Fruit fly (Drosophila melanogaster) whole organism, embryonic: ENCODE data around the gene gpp.
A peak's percentile ranks its signal among the peaks of the same experiment; 100 is the strongest.

ENCODE experiments used
- CG10321 ChIP-seq: fragments of 200-800 bp; sonication (Bioruptor generic); IDR thresholded peaks from 2 replicates; pipeline ENCODE4 v1.3.6; 2022; ENCODE audit warnings: missing biosample characterization, missing genetic modification characterization
- CG10431 ChIP-seq: fragments of 200-800 bp; sonication (Bioruptor generic); optimal IDR thresholded peaks from 3 replicates; lab custom pipeline; 2018; ENCODE audit warnings: missing biosample characterization, mild to moderate bottlenecking, missing genetic modification characterization
- CG10543 ChIP-seq: fragments of 200-800 bp; sonication (Bioruptor generic); optimal IDR thresholded peaks from 3 replicates; lab custom pipeline; 2017; ENCODE audit warnings: missing biosample characterization, mild to moderate bottlenecking, missing genetic modification characterization, moderate library complexity
- CG10959 ChIP-seq: fragments of 200-800 bp; sonication (Bioruptor generic); IDR thresholded peaks from 2 replicates; pipeline ENCODE4 v1.3.6; 2022; ENCODE audit warnings: missing biosample characterization, missing genetic modification characterization
- CG11085 ChIP-seq: fragments of 200-800 bp; sonication (Bioruptor generic); IDR thresholded peaks from 2 replicates; pipeline ENCODE4 v1.3.6; 2022; ENCODE audit warnings: missing biosample characterization, missing genetic modification characterization
- CG1233 ChIP-seq: fragments of 200-800 bp; sonication (Bioruptor generic); optimal IDR thresholded peaks from 4 replicates; lab custom pipeline; 2018; ENCODE audit warnings: missing biosample characterization, mild to moderate bottlenecking, missing genetic modification characterization
- CG12769 ChIP-seq: fragments of 200-800 bp; sonication (Bioruptor generic); optimal IDR thresholded peaks from 2 replicates; lab custom pipeline; 2019; ENCODE audit warnings: missing biosample characterization, mild to moderate bottlenecking, missing genetic modification characterization, moderate library complexity
- CG13287 ChIP-seq: fragments of 200-800 bp; sonication (Bioruptor generic); IDR thresholded peaks from 2 replicates; pipeline ENCODE4 v1.3.6; 2022; ENCODE audit warnings: missing biosample characterization, missing genetic modification characterization; ENCODE audit not compliant: partially characterized antibody
- CG13775 ChIP-seq: fragments of 200-800 bp; sonication (Bioruptor generic); optimal IDR thresholded peaks from 3 replicates; lab custom pipeline; 2017; ENCODE audit warnings: missing biosample characterization, mild to moderate bottlenecking, missing genetic modification characterization
- CG15479 ChIP-seq: fragments of 200-800 bp; sonication (Bioruptor generic); optimal IDR thresholded peaks from 3 replicates; lab custom pipeline; 2019; ENCODE audit warnings: missing biosample characterization, mild to moderate bottlenecking, missing genetic modification characterization, moderate library complexity
- CG15514 ChIP-seq: fragments of 200-800 bp; sonication (Bioruptor generic); optimal IDR thresholded peaks from 3 replicates; lab custom pipeline; 2017; ENCODE audit warnings: missing biosample characterization, missing genetic modification characterization, mild to moderate bottlenecking, moderate library complexity, missing genetic modification reagents
- CG17328 ChIP-seq: fragments of 200-800 bp; sonication (Bioruptor generic); IDR thresholded peaks from 2 replicates; pipeline ENCODE4 v1.3.6; 2022; ENCODE audit warnings: missing biosample characterization, missing genetic modification characterization
- CG1792 ChIP-seq: fragments of 200-800 bp; sonication (Bioruptor generic); optimal IDR thresholded peaks from 2 replicates; lab custom pipeline; 2016; ENCODE audit warnings: missing biosample characterization, missing genetic modification characterization
- CG1832 ChIP-seq: fragments of 200-800 bp; sonication (Bioruptor generic); optimal IDR thresholded peaks from 2 replicates; lab custom pipeline; 2017; ENCODE audit warnings: missing biosample characterization, mild to moderate bottlenecking, missing genetic modification characterization, inconsistent platforms
- CG18764 ChIP-seq: fragments of 200-800 bp; sonication (Bioruptor generic); optimal IDR thresholded peaks from 3 replicates; lab custom pipeline; 2016; ENCODE audit warnings: missing biosample characterization, missing genetic modification characterization
- CG2120 ChIP-seq: fragments of 200-800 bp; sonication (Bioruptor generic); optimal IDR thresholded peaks from 3 replicates; lab custom pipeline; 2016; ENCODE audit warnings: missing biosample characterization, missing genetic modification characterization
- CG3065 ChIP-seq: fragments of 200-800 bp; sonication (Bioruptor generic); optimal IDR thresholded peaks from 2 replicates; lab custom pipeline; 2016; ENCODE audit warnings: missing biosample characterization, missing genetic modification characterization
- CG32767 ChIP-seq: fragments of 200-800 bp; sonication (Bioruptor generic); IDR thresholded peaks from 2 replicates; pipeline ENCODE4 v1.3.6; 2022; ENCODE audit warnings: missing biosample characterization, missing genetic modification characterization
- CG7357 ChIP-seq: fragments of 200-800 bp; sonication (Bioruptor generic); IDR thresholded peaks from 3 replicates; pipeline ENCODE4 v1.3.6; 2022; ENCODE audit warnings: missing biosample characterization, missing genetic modification characterization
- CG7745 ChIP-seq: fragments of 200-800 bp; sonication (Bioruptor generic); optimal IDR thresholded peaks from 2 replicates; lab custom pipeline; 2018; ENCODE audit warnings: missing biosample characterization, mild to moderate bottlenecking, missing genetic modification characterization, moderate library complexity
- CG8359 ChIP-seq: fragments of 200-800 bp; sonication (Bioruptor generic); optimal IDR thresholded peaks from 2 replicates; lab custom pipeline; 2017; ENCODE audit warnings: missing biosample characterization, mild to moderate bottlenecking, missing genetic modification characterization, borderline replicate concordance
- D19B ChIP-seq: fragments of 200-800 bp; sonication (Bioruptor generic); optimal IDR thresholded peaks from 2 replicates; lab custom pipeline; 2017; ENCODE audit warnings: missing biosample characterization, mild to moderate bottlenecking, missing genetic modification characterization
- GATAe ChIP-seq: fragments of 200-800 bp; sonication (Bioruptor generic); conservative IDR thresholded peaks from 2 replicates; pipeline ENCODE4 v1.3.6; 2022; ENCODE audit warnings: missing biosample characterization, missing genetic modification characterization
- H15 ChIP-seq: fragments of 200-800 bp; sonication (Bioruptor generic); IDR thresholded peaks from 3 replicates; pipeline ENCODE4 v1.3.6; 2022; ENCODE audit warnings: missing biosample characterization, missing genetic modification characterization
- Hr78 ChIP-seq, 2 experiments: fragments of 200-800 bp in 1 of 2; fragments of >200 bp in 1 of 2; sonication (Bioruptor generic) in 1 of 2; optimal IDR thresholded peaks; 2 replicates each; lab custom pipeline; 2017 to 2019; ENCODE audit warnings: missing biosample characterization in 2 of 2, missing genetic modification characterization in 2 of 2, mild to moderate bottlenecking in 1 of 2, moderate library complexity in 1 of 2
- NFAT ChIP-seq: fragments of 200-800 bp; sonication (Bioruptor generic); IDR thresholded peaks from 2 replicates; pipeline ENCODE4 v1.3.6; 2022; ENCODE audit warnings: missing biosample characterization, missing genetic modification characterization
- NK7.1 ChIP-seq: fragments of 200-800 bp; sonication (Bioruptor generic); optimal IDR thresholded peaks from 3 replicates; lab custom pipeline; 2016; ENCODE audit warnings: missing biosample characterization, missing genetic modification characterization
- Nf-YB ChIP-seq: fragments of 200-800 bp; sonication (Bioruptor generic); optimal IDR thresholded peaks from 3 replicates; lab custom pipeline; 2019; ENCODE audit warnings: missing biosample characterization, mild to moderate bottlenecking, missing genetic modification characterization, moderate library complexity
- Vsx1 ChIP-seq: fragments of 200-800 bp; sonication (Bioruptor generic); optimal IDR thresholded peaks from 2 replicates; lab custom pipeline; 2017; ENCODE audit warnings: missing biosample characterization, mild to moderate bottlenecking, missing genetic modification characterization, missing genetic modification reagents
- YL-1 ChIP-seq: fragments of 200-800 bp; sonication (Bioruptor generic); optimal IDR thresholded peaks from 3 replicates; lab custom pipeline; 2017; ENCODE audit warnings: missing biosample characterization, mild to moderate bottlenecking, missing genetic modification characterization
- abd-A ChIP-seq: fragments of 200-800 bp; sonication (Bioruptor generic); optimal IDR thresholded peaks from 3 replicates; lab custom pipeline; 2019; ENCODE audit warnings: missing biosample characterization, mild to moderate bottlenecking, missing genetic modification characterization, moderate library complexity
- ash1 ChIP-seq: fragments of 200-800 bp; sonication (Bioruptor generic); optimal IDR thresholded peaks from 2 replicates; lab custom pipeline; 2018; ENCODE audit warnings: missing biosample characterization, mild to moderate bottlenecking, missing genetic modification characterization
- cato ChIP-seq: fragments of 200-800 bp; sonication (Bioruptor generic); optimal IDR thresholded peaks from 2 replicates; lab custom pipeline; 2016; ENCODE audit warnings: missing biosample characterization, missing genetic modification characterization, borderline replicate concordance
- crol ChIP-seq: fragments of 200-800 bp; sonication (Bioruptor generic); IDR thresholded peaks from 2 replicates; pipeline ENCODE4 v1.3.6; 2022; ENCODE audit warnings: missing biosample characterization, missing genetic modification characterization
- dm ChIP-seq: fragments of 200-800 bp; sonication (Bioruptor generic); optimal IDR thresholded peaks from 3 replicates; lab custom pipeline; 2016; ENCODE audit warnings: missing biosample characterization, missing genetic modification characterization
- eyg ChIP-seq: fragments of 200-800 bp; sonication (Bioruptor generic); optimal IDR thresholded peaks from 3 replicates; lab custom pipeline; 2016; ENCODE audit warnings: missing biosample characterization, missing genetic modification characterization
- fd64A ChIP-seq: fragments of 200-800 bp; sonication (Bioruptor generic); optimal IDR thresholded peaks from 3 replicates; lab custom pipeline; 2018; ENCODE audit warnings: missing biosample characterization, mild to moderate bottlenecking, missing genetic modification characterization
- gem ChIP-seq: fragments of 200-800 bp; sonication (Bioruptor generic); optimal IDR thresholded peaks from 2 replicates; lab custom pipeline; 2019; ENCODE audit warnings: missing biosample characterization, mild to moderate bottlenecking, missing genetic modification characterization, moderate library complexity
- grn ChIP-seq: fragments of 200-800 bp; sonication (Bioruptor generic); optimal IDR thresholded peaks from 3 replicates; lab custom pipeline; 2017; ENCODE audit warnings: missing biosample characterization, missing genetic modification characterization
- gro ChIP-seq: fragments of 200-800 bp; sonication (Bioruptor generic); optimal IDR thresholded peaks from 2 replicates; lab custom pipeline; 2016; ENCODE audit warnings: missing biosample characterization, missing genetic modification characterization
- jing ChIP-seq: fragments of 200-800 bp; sonication (Bioruptor generic); optimal IDR thresholded peaks from 2 replicates; lab custom pipeline; 2018; ENCODE audit warnings: missing biosample characterization, mild to moderate bottlenecking, missing genetic modification characterization
- kah ChIP-seq: fragments of 200-800 bp; sonication (Bioruptor generic); optimal IDR thresholded peaks from 2 replicates; lab custom pipeline; 2018; ENCODE audit warnings: missing biosample characterization, mild to moderate bottlenecking, missing genetic modification characterization
- klu ChIP-seq: fragments of 200-800 bp; sonication (Bioruptor generic); IDR thresholded peaks from 2 replicates; pipeline ENCODE4 v1.3.6; 2022; ENCODE audit warnings: missing biosample characterization, missing genetic modification characterization
- maf-S ChIP-seq: fragments of 200-800 bp; sonication (Bioruptor generic); optimal IDR thresholded peaks from 2 replicates; lab custom pipeline; 2016; ENCODE audit warnings: missing biosample characterization, missing genetic modification characterization
- org-1 ChIP-seq: fragments of 200-800 bp; sonication (Bioruptor generic); optimal IDR thresholded peaks from 2 replicates; lab custom pipeline; 2017; ENCODE audit warnings: missing biosample characterization, missing genetic modification characterization
- p53 ChIP-seq: fragments of 200-800 bp; sonication (Bioruptor generic); optimal IDR thresholded peaks from 2 replicates; lab custom pipeline; 2016; ENCODE audit warnings: missing biosample characterization, missing genetic modification characterization
- psq ChIP-seq: fragments of 200-800 bp; sonication (Bioruptor generic); optimal IDR thresholded peaks from 2 replicates; lab custom pipeline; 2017; ENCODE audit warnings: missing biosample characterization, missing genetic modification characterization
- rib ChIP-seq: fragments of 200-800 bp; sonication (Bioruptor generic); IDR thresholded peaks from 2 replicates; pipeline ENCODE4 v1.3.6; 2022; ENCODE audit warnings: missing biosample characterization, missing genetic modification characterization
- sd ChIP-seq: fragments of 200-800 bp; sonication (Bioruptor generic); optimal IDR thresholded peaks from 3 replicates; lab custom pipeline; 2018; ENCODE audit warnings: missing biosample characterization, mild to moderate bottlenecking, missing genetic modification characterization, moderate library complexity
- sima ChIP-seq: fragments of 200-800 bp; sonication (Bioruptor generic); optimal IDR thresholded peaks from 2 replicates; lab custom pipeline; 2016; ENCODE audit warnings: missing biosample characterization, missing genetic modification characterization

gpp gene

dm6 chr3R:6402522-6403171 lies 4.0 kb upstream of the gpp start (continued):
- TF ChIP-seq sd (tag; lab: Kevin White, UChicago), result peak; percentile 61
- TF ChIP-seq dm (GFP tag; lab: Kevin White, UChicago), result no peak
- no peak for TF ChIP-seq ash1 (GFP tag; lab: Kevin White, UChicago)
- 0 out of 2 replicates have a peak, but pooled peaks have one; percentile 37 for TF ChIP-seq GATAe (GFP tag; lab: Robert Waterston, UW)
- no peak for TF ChIP-seq psq (GFP tag; lab: Kevin White, UChicago)
- no peak for TF ChIP-seq org-1 (GFP tag; lab: Kevin White, UChicago)
- no peak for TF ChIP-seq CG7357 (GFP tag; lab: Robert Waterston, UW)
- TF ChIP-seq gem (tag; lab: Kevin White, UChicago), result no peak
- TF ChIP-seq p53 (GFP tag; lab: Kevin White, UChicago), result no peak
- TF ChIP-seq Vsx1 (GFP tag; lab: Kevin White, UChicago), result peak; percentile 37
- no peak for TF ChIP-seq CG13287
- TF ChIP-seq CG12769 (tag; lab: Kevin White, UChicago), result peak; percentile 22
- TF ChIP-seq NFAT, result no peak
- TF ChIP-seq CG3065 (GFP tag; lab: Kevin White, UChicago), result no peak
- no peak for TF ChIP-seq CG11085 (GFP tag; lab: Robert Waterston, UW)
- TF ChIP-seq Hr78 (GFP tag; optimal IDR thresholded peaks at IDR 0.05; lab: Kevin White, UChicago), result peak in 1 of 2 experiments; percentile 33
- TF ChIP-seq CG17328 (GFP tag; lab: Robert Waterston, UW), result no peak
- no peak for TF ChIP-seq CG2120 (GFP tag; lab: Kevin White, UChicago)
- peak; percentile 85 for TF ChIP-seq crol (GFP tag; lab: Robert Waterston, UW)
- TF ChIP-seq CG10959 (GFP tag; lab: Robert Waterston, UW), result no peak
- TF ChIP-seq H15, result no peak
- no peak for TF ChIP-seq klu (GFP tag; lab: Robert Waterston, UW)
- TF ChIP-seq Nf-YB (GFP tag; lab: Kevin White, UChicago), result no peak
- no peak for TF ChIP-seq maf-S (GFP tag; lab: Kevin White, UChicago)
- no peak for TF ChIP-seq CG1792
- no peak for TF ChIP-seq CG8359 (GFP tag; lab: Kevin White, UChicago)
- no peak for TF ChIP-seq CG1233 (GFP tag; lab: Kevin White, UChicago)
- TF ChIP-seq abd-A, result peak; percentile 27
- no peak for TF ChIP-seq rib (GFP tag; lab: Robert Waterston, UW)
- TF ChIP-seq CG15479 (GFP tag; lab: Kevin White, UChicago), result peak; percentile 10
- TF ChIP-seq CG18764, result no peak
- TF ChIP-seq CG10431, result no peak
- no peak for TF ChIP-seq sima (GFP tag; lab: Kevin White, UChicago)
- TF ChIP-seq grn, result peak; percentile 25
- TF ChIP-seq fd64A (GFP tag; lab: Kevin White, UChicago), result no peak
- peak; percentile 28 for TF ChIP-seq gro (GFP tag; lab: Kevin White, UChicago)
- TF ChIP-seq D19B (GFP tag; lab: Kevin White, UChicago), result no peak
- no peak for TF ChIP-seq CG32767
- no peak for TF ChIP-seq CG10321 (GFP tag; lab: Robert Waterston, UW)
- TF ChIP-seq cato (GFP tag; lab: Kevin White, UChicago), result no peak
- TF ChIP-seq CG13775, result no peak
- TF ChIP-seq CG1832 (GFP tag; lab: Kevin White, UChicago), result no peak
- no peak for TF ChIP-seq eyg
- no peak for TF ChIP-seq CG7745
- peak; percentile 69 for TF ChIP-seq kah
- no peak for TF ChIP-seq YL-1 (GFP tag; lab: Kevin White, UChicago)
- TF ChIP-seq CG15514 (GFP tag; lab: Kevin White, UChicago), result no peak
- peak; percentile 7 for TF ChIP-seq CG10543 (GFP tag; lab: Kevin White, UChicago)
- TF ChIP-seq NK7.1 (GFP tag; lab: Kevin White, UChicago), result no peak
- no peak for TF ChIP-seq jing (GFP tag; lab: Kevin White, UChicago)
